Fruit fly (Drosophila melanogaster): ENCODE data around the gene Hn.

DNA sequence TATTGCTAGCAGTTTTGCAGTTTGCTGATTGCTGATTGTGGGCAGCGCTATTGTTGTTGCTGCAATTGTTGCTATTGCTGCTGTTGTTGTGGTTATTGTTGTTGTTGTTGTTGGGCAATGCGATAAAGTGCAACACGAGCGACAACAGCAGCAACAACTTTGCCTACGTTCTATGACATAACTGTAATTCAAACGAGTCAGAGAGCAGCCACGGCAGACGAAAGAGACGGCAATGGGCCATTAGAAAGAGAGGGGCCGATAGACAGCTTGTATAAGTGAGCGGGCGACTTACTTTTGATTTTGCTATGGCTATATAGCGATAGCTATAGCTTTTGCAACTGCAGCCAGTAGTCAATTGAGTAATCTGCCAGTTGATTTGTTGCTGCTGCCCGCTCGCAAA is 30.0 kb downstream of the Hn start:
- TF ChIP-seq Mio (GFP tag; optimal IDR thresholded peaks at IDR 0.05): no peak
- no peak for TF ChIP-seq Rel (GFP tag; optimal IDR thresholded peaks at IDR 0.05)
- TF ChIP-seq Rel (tag; optimal IDR thresholded peaks at IDR 0.05): no peak
- no peak for TF ChIP-seq h (GFP tag; optimal IDR thresholded peaks at IDR 0.05)
- TF ChIP-seq rgr (GFP tag; optimal IDR thresholded peaks at IDR 0.05): no peak
- TF ChIP-seq Abd-B (GFP tag; optimal IDR thresholded peaks at IDR 0.05): no peak
- no peak for TF ChIP-seq sv (GFP tag; optimal IDR thresholded peaks at IDR 0.05)
- TF ChIP-seq psq (GFP tag; optimal IDR thresholded peaks at IDR 0.05): no peak
- TF ChIP-seq CG32264 (GFP tag; optimal IDR thresholded peaks at IDR 0.05): no peak
- no peak for TF ChIP-seq ey (GFP tag; optimal IDR thresholded peaks at IDR 0.05)

All from whole organism, wandering third instar larva.